Worm (Caenorhabditis elegans): ENCODE measurements around the gene C50B8.5.
A peak's percentile ranks its signal among the peaks of the same experiment; 100 is the strongest.

The C50B8.5 gene

ce11 chrV:13556746-13557145 lies 24.0 kb upstream of the C50B8.5 start, which contains the start of gene cav-2 (continued):
- TF ChIP-seq npax-4 (tag; optimal IDR thresholded peaks at IDR 0.05) (no peak), ahr-1 (tag; optimal IDR thresholded peaks at IDR 0.05) (no peak), syd-9 (tag; optimal IDR thresholded peaks at IDR 0.05) (no peak), dmd-4 (tag; optimal IDR thresholded peaks at IDR 0.05; ENCODE audit: borderline replicate concordance) (no peak), ceh-48 (tag; optimal IDR thresholded peaks at IDR 0.05) (peak; percentile 13), elt-4 (tag; optimal IDR thresholded peaks at IDR 0.05) (no peak), K02D7.2 (tag; optimal IDR thresholded peaks at IDR 0.05) (no peak), T23F11.4 (GFP tag; optimal IDR thresholded peaks at IDR 0.05) (no peak), hlh-8 (tag; optimal IDR thresholded peaks at IDR 0.05) (peak; percentile 55), ceh-22 (tag; optimal IDR thresholded peaks at IDR 0.05) (no peak), eyg-1 (tag; optimal IDR thresholded peaks at IDR 0.05) (peak; percentile 10), fkh-10 (GFP tag; optimal IDR thresholded peaks at IDR 0.05) (no peak), nfya-1 (tag; optimal IDR thresholded peaks at IDR 0.05) (peak; percentile 26), ceh-45 (GFP tag; IDR thresholded peaks at IDR 0.05) (no peak), sox-2 (GFP tag; IDR thresholded peaks at IDR 0.05) (no peak)

ce11 chrV:13559978-13560377 lies 20.8 kb upstream of the C50B8.5 start, which contains the start of gene C56A3.8:
C56A3.8 (plus strand) TSS chrV:13560278.
- TF ChIP-seq ceh-22 (tag; optimal IDR thresholded peaks at IDR 0.05), result no peak
- no peak for TF ChIP-seq madf-2 (tag; optimal IDR thresholded peaks at IDR 0.05)
- no peak for TF ChIP-seq ceh-9 (tag; optimal IDR thresholded peaks at IDR 0.05)
- TF ChIP-seq ama-1 (optimal IDR thresholded peaks at IDR 0.05), result no peak
- TF ChIP-seq ttx-3 (tag; optimal IDR thresholded peaks at IDR 0.05), result no peak
- no peak for TF ChIP-seq ets-4 (tag; optimal IDR thresholded peaks at IDR 0.05)
- TF ChIP-seq pha-2 (tag; optimal IDR thresholded peaks at IDR 0.05), result no peak
- no peak for TF ChIP-seq fax-1 (tag; optimal IDR thresholded peaks at IDR 0.05)
- TF ChIP-seq ceh-19 (GFP tag; optimal IDR thresholded peaks at IDR 0.05), result no peak
- no peak for TF ChIP-seq ceh-6 (GFP tag; optimal IDR thresholded peaks at IDR 0.05)
- TF ChIP-seq elt-2 (tag; optimal IDR thresholded peaks at IDR 0.05), result no peak
- TF ChIP-seq ceh-48 (tag; optimal IDR thresholded peaks at IDR 0.05), result no peak
- no peak for TF ChIP-seq sdc-2 (tag; optimal IDR thresholded peaks at IDR 0.05)
- TF ChIP-seq hlh-15 (tag; optimal IDR thresholded peaks at IDR 0.05), result no peak
- no peak for TF ChIP-seq syd-9 (tag; optimal IDR thresholded peaks at IDR 0.05)
- no peak for TF ChIP-seq T23F11.4 (GFP tag; optimal IDR thresholded peaks at IDR 0.05)

ce11 chrV:13562748-13563147 lies 18.0 kb upstream of the C50B8.5 start:
- TF ChIP-seq unc-86 (tag; optimal IDR thresholded peaks at IDR 0.05) (no peak), madf-2 (tag; optimal IDR thresholded peaks at IDR 0.05) (no peak), nhr-11 (tag; optimal IDR thresholded peaks at IDR 0.05) (no peak), rnt-1 (tag; optimal IDR thresholded peaks at IDR 0.05) (no peak), ahr-1 (tag; optimal IDR thresholded peaks at IDR 0.05) (no peak), K09A11.1 (tag; optimal IDR thresholded peaks at IDR 0.05; ENCODE audit: insufficient read depth) (no peak), C38D4.7 (GFP tag; optimal IDR thresholded peaks at IDR 0.05) (no peak)

- no peak for TF ChIP-seq K09A11.1 (tag; optimal IDR thresholded peaks at IDR 0.05; ENCODE audit: insufficient read depth)
- TF ChIP-seq dve-1 (tag; optimal IDR thresholded peaks at IDR 0.05), result no peak
- no peak for TF ChIP-seq C08G9.2 (tag; optimal IDR thresholded peaks at IDR 0.05)
- no peak for TF ChIP-seq T23F11.4 (GFP tag; optimal IDR thresholded peaks at IDR 0.05)
- no peak for TF ChIP-seq fkh-10 (GFP tag; optimal IDR thresholded peaks at IDR 0.05)
- TF ChIP-seq pax-1 (tag; optimal IDR thresholded peaks at IDR 0.05), result no peak
- no peak for TF ChIP-seq hlh-15 (tag; optimal IDR thresholded peaks at IDR 0.05)
- TF ChIP-seq pha-4 (tag; optimal IDR thresholded peaks at IDR 0.05), result no peak
Observed at ce11 chrV:13563841-13564240, 16.9 kb upstream of the C50B8.5 start, which contains the start of gene grl-17. grl-17 (minus strand) TSS chrV:13563941.
